Worm (Caenorhabditis elegans) whole organism, L4/young adult: ENCODE results near the gene gst-31.

Source experiments
- W03F9.2 ChIP-seq: fragments of 150-350 bp; optimal IDR thresholded peaks from 2 replicates; lab custom pipeline; 2014; ENCODE audit warnings: missing biosample characterization, missing genetic modification characterization
- dao-5 ChIP-seq: sonication (generic microtip); optimal IDR thresholded peaks from 2 replicates; lab custom pipeline; 2016; ENCODE audit warnings: missing genotype, missing genetic modification characterization, moderate library complexity, missing compliant biosample characterization

- no peak for TF ChIP-seq dao-5
- TF ChIP-seq W03F9.2 (tag; lab: Kevin White, UChicago), result no peak
Observed at ce11 chrII:15190971-15191370, 16.2 kb upstream of the gst-31 start.
